Worm (Caenorhabditis elegans): Measurements from ENCODE around the gene srlf-14.

- TF ChIP-seq pes-1 (GFP tag; IDR thresholded peaks at IDR 0.05) (no peak), tbx-11 (GFP tag; IDR thresholded peaks at IDR 0.05) (no peak), flt-1 (GFP tag; IDR thresholded peaks at IDR 0.05) (no peak), ama-1 (optimal IDR thresholded peaks at IDR 0.05) (no peak), hnd-1 (tag; optimal IDR thresholded peaks at IDR 0.05) (no peak), hmbx-1 (tag; optimal IDR thresholded peaks at IDR 0.05) (no peak)
Measured at ce11 chrIV:10909708-10910107, 15.6 kb upstream of the srlf-14 start, which contains the start of gene pyk-2.

All from whole organism, early embryonic.